Fruit fly (Drosophila melanogaster): Measurements from ENCODE around the gene CG1239.

The CG1239 gene

dm6 chr3R:5778731-5779593 lies 45.6 kb downstream of the CG1239 start, which contains the start of gene jagn (continued):
- TF ChIP-seq CG11560 (tag; IDR thresholded peaks at IDR 0.05) = 0 out of 3 replicates have a peak, but pooled peaks have one; percentile 38
- peak; percentile 75 for TF ChIP-seq Sin3A (optimal IDR thresholded peaks at IDR 0.05)
- TF ChIP-seq disco-r (GFP tag; optimal IDR thresholded peaks at IDR 0.05) = no peak
- peak; percentile 77 for TF ChIP-seq trem (tag; optimal IDR thresholded peaks at IDR 0.05)
- TF ChIP-seq CG10543 (GFP tag; optimal IDR thresholded peaks at IDR 0.05) = no peak
- TF ChIP-seq gt (GFP tag; IDR thresholded peaks at IDR 0.05) = no peak
- TF ChIP-seq ttk (GFP tag; IDR thresholded peaks at IDR 0.05) = peak; percentile 58
- TF ChIP-seq vnd (GFP tag; IDR thresholded peaks at IDR 0.05; ENCODE audit: partially characterized antibody) = peak; percentile 100
- peak; percentile 45 for TF ChIP-seq CG16863 (GFP tag; optimal IDR thresholded peaks at IDR 0.05)
- TF ChIP-seq C15 (GFP tag; IDR thresholded peaks at IDR 0.05) = no peak
- peak; percentile 51 for TF ChIP-seq Dp (GFP tag; optimal IDR thresholded peaks at IDR 0.05)
- peak; percentile 37 for TF ChIP-seq dmrt11E (tag; optimal IDR thresholded peaks at IDR 0.05)
- TF ChIP-seq Dfd (GFP tag; optimal IDR thresholded peaks at IDR 0.05) = no peak
- TF ChIP-seq Side (GFP tag; optimal IDR thresholded peaks at IDR 0.05) = peak; percentile 59
- peak; percentile 32 for TF ChIP-seq Six4 (GFP tag; optimal IDR thresholded peaks at IDR 0.05)
- TF ChIP-seq CG10267 (tag; optimal IDR thresholded peaks at IDR 0.05) = peak; percentile 73
- TF ChIP-seq esg (GFP tag; conservative IDR thresholded peaks at IDR 0.05) = no peak
- no peak for TF ChIP-seq CG1647 (GFP tag; optimal IDR thresholded peaks at IDR 0.05)
- TF ChIP-seq Mes4 (GFP tag; optimal IDR thresholded peaks at IDR 0.05) = peak; percentile 56
- peak; percentile 0 for TF ChIP-seq CG6854 (GFP tag; optimal IDR thresholded peaks at IDR 0.05)
- peak; percentile 70 for TF ChIP-seq Hmr (GFP tag; optimal IDR thresholded peaks at IDR 0.05)
- no peak for TF ChIP-seq cad (GFP tag; optimal IDR thresholded peaks at IDR 0.05)
- no peak for TF ChIP-seq Trl (optimal IDR thresholded peaks at IDR 0.05)
- peak; percentile 50 for TF ChIP-seq Trl (GFP tag; optimal IDR thresholded peaks at IDR 0.05)
- TF ChIP-seq Atf-2 (GFP tag; optimal IDR thresholded peaks at IDR 0.05) = peak; percentile 17
- TF ChIP-seq CG13123 (GFP tag; optimal IDR thresholded peaks at IDR 0.05) = no peak
- TF ChIP-seq Hr3 (GFP tag; optimal IDR thresholded peaks at IDR 0.05) = peak; percentile 45
- peak; percentile 14 for TF ChIP-seq da (GFP tag; optimal IDR thresholded peaks at IDR 0.05)
- no peak for TF ChIP-seq wor (GFP tag; IDR thresholded peaks at IDR 0.05)
- TF ChIP-seq CG13424 (tag; optimal IDR thresholded peaks at IDR 0.05) = peak; percentile 35
- TF ChIP-seq CG9437 (GFP tag; optimal IDR thresholded peaks at IDR 0.05) = peak; percentile 10
- TF ChIP-seq Bdp1 (GFP tag; optimal IDR thresholded peaks at IDR 0.05) = peak; percentile 33
- TF ChIP-seq sna (GFP tag; IDR thresholded peaks at IDR 0.05; ENCODE audit: partially characterized antibody) = peak; percentile 99
- peak; percentile 99 for TF ChIP-seq Dll (GFP tag; IDR thresholded peaks at IDR 0.05; ENCODE audit: partially characterized antibody)
- TF ChIP-seq nom (GFP tag; optimal IDR thresholded peaks at IDR 0.05) = no peak
- TF ChIP-seq CG2875 (GFP tag; optimal IDR thresholded peaks at IDR 0.05) = no peak
- peak; percentile 6 for TF ChIP-seq CG7928 (GFP tag; optimal IDR thresholded peaks at IDR 0.05)
- peak; percentile 66 for TF ChIP-seq Antp (GFP tag; optimal IDR thresholded peaks at IDR 0.05)
- TF ChIP-seq CG11398 (GFP tag; optimal IDR thresholded peaks at IDR 0.05) = peak; percentile 36
- peak; percentile 44 for TF ChIP-seq tap (tag; optimal IDR thresholded peaks at IDR 0.05)
- TF ChIP-seq CG13775 (GFP tag; optimal IDR thresholded peaks at IDR 0.05) = peak; percentile 68
- TF ChIP-seq hkb (optimal IDR thresholded peaks at IDR 0.05) = peak; percentile 25
- TF ChIP-seq hkb (GFP tag; IDR thresholded peaks at IDR 0.05) = peak; percentile 52; the same call in 1 of the 2 replicates
- 0 out of 2 replicates have a peak, but pooled peaks have one; percentile 28 for TF ChIP-seq klu (GFP tag; IDR thresholded peaks at IDR 0.05)
- peak; percentile 36 for TF ChIP-seq repo (GFP tag; optimal IDR thresholded peaks at IDR 0.05)
- no peak for TF ChIP-seq CG6765 (GFP tag; optimal IDR thresholded peaks at IDR 0.05)
- no peak for TF ChIP-seq CG8359 (GFP tag; optimal IDR thresholded peaks at IDR 0.05; ENCODE audit: borderline replicate concordance)
- peak; percentile 55; the same call in 1 of the 2 replicates for TF ChIP-seq CG14014 (GFP tag; IDR thresholded peaks at IDR 0.05)
- no peak for TF ChIP-seq sens-2 (GFP tag; IDR thresholded peaks at IDR 0.05)
